Worm (Caenorhabditis elegans) whole organism, L3 larva: ENCODE data around the gene C33A12.19.
A peak's percentile ranks its signal among the peaks of the same experiment; 100 is the strongest.

Experiments used
- R02D3.7 ChIP-seq: fragments of 150-350 bp; optimal IDR thresholded peaks from 2 replicates; lab custom pipeline; 2014; ENCODE audit warnings: missing biosample characterization, missing genetic modification characterization
- aly-2 ChIP-seq: fragments of 150-350 bp; optimal IDR thresholded peaks from 2 replicates; lab custom pipeline; 2014; ENCODE audit warnings: missing biosample characterization, missing genetic modification characterization
- ceh-28 ChIP-seq: fragments of 150-350 bp; optimal IDR thresholded peaks from 2 replicates; lab custom pipeline; 2014; ENCODE audit warnings: missing biosample characterization, missing genetic modification reagents, missing genetic modification characterization
- ceh-82 ChIP-seq: fragments of 150-350 bp; optimal IDR thresholded peaks from 2 replicates; lab custom pipeline; 2014; ENCODE audit warnings: missing biosample characterization, missing genetic modification characterization
- ceh-9 ChIP-seq: sonication (generic microtip); optimal IDR thresholded peaks from 2 replicates; lab custom pipeline; 2018; ENCODE audit warnings: missing biosample characterization, missing genetic modification characterization
- daf-12 ChIP-seq: fragments of 150-350 bp; optimal IDR thresholded peaks from 2 replicates; lab custom pipeline; 2014; ENCODE audit warnings: missing biosample characterization, missing genetic modification reagents, missing genetic modification characterization
- egl-5 ChIP-seq: fragments of 150-350 bp; optimal IDR thresholded peaks from 2 replicates; lab custom pipeline; 2017; ENCODE audit warnings: missing biosample characterization, missing genetic modification reagents, missing genetic modification characterization, inconsistent platforms
- elt-1 ChIP-seq: fragments of 150-350 bp; optimal IDR thresholded peaks from 2 replicates; lab custom pipeline; 2014; ENCODE audit warnings: missing biosample characterization, missing genetic modification characterization
- elt-2 ChIP-seq: sonication (generic microtip); optimal IDR thresholded peaks from 2 replicates; lab custom pipeline; 2016; ENCODE audit warnings: missing genetic modification reagents, mild to moderate bottlenecking, missing genetic modification characterization, missing compliant biosample characterization
- elt-3 ChIP-seq, 3 experiments: fragments of 150-350 bp in 1 of 3; sonication (generic microtip) in 2 of 3; optimal IDR thresholded peaks; 2 replicates in 2 of 3; 4 replicates in 1 of 3; lab custom pipeline; 2014 to 2017; ENCODE audit warnings: missing biosample characterization in 3 of 3, missing genetic modification characterization in 3 of 3
- eor-1 ChIP-seq, 2 experiments: fragments of 150-350 bp; optimal IDR thresholded peaks; 2 replicates each; lab custom pipeline; 2014 to 2018; ENCODE audit warnings: missing biosample characterization in 2 of 2, missing genetic modification characterization in 2 of 2
- fkh-10 ChIP-seq: sonication (generic microtip); optimal IDR thresholded peaks from 2 replicates; lab custom pipeline; 2017; ENCODE audit warnings: missing biosample characterization, missing genetic modification reagents, missing genetic modification characterization
- fkh-2 ChIP-seq: fragments of 150-350 bp; optimal IDR thresholded peaks from 2 replicates; lab custom pipeline; 2014; ENCODE audit warnings: missing biosample characterization, missing genetic modification reagents, missing genetic modification characterization
- lin-39 ChIP-seq: fragments of 150-350 bp; optimal IDR thresholded peaks from 2 replicates; lab custom pipeline; 2018; ENCODE audit warnings: missing biosample characterization, missing genetic modification reagents, missing genetic modification characterization
- lsy-12 ChIP-seq: sonication (generic microtip); optimal IDR thresholded peaks from 2 replicates; lab custom pipeline; 2016; ENCODE audit warnings: mild to moderate bottlenecking, missing genetic modification characterization, missing compliant biosample characterization
- mdl-1 ChIP-seq: fragments of 150-350 bp; optimal IDR thresholded peaks from 2 replicates; lab custom pipeline; 2014; ENCODE audit warnings: missing biosample characterization, missing genetic modification characterization
- nfya-1 ChIP-seq: sonication (generic microtip); optimal IDR thresholded peaks from 2 replicates; lab custom pipeline; 2017; ENCODE audit warnings: missing genetic modification characterization, mild to moderate bottlenecking, missing compliant biosample characterization, antibody characterized with exemption, moderate library complexity; ENCODE audit not compliant: insufficient read depth
- nhr-11 ChIP-seq: fragments of 150-350 bp; optimal IDR thresholded peaks from 2 replicates; lab custom pipeline; 2014; ENCODE audit warnings: missing biosample characterization, missing genetic modification characterization
- nhr-12 ChIP-seq: fragments of 150-350 bp; optimal IDR thresholded peaks from 2 replicates; lab custom pipeline; 2014; ENCODE audit warnings: missing biosample characterization, missing genetic modification characterization
- nhr-23 ChIP-seq: fragments of 150-350 bp; optimal IDR thresholded peaks from 2 replicates; lab custom pipeline; 2014; ENCODE audit warnings: missing biosample characterization, missing genetic modification reagents, missing genetic modification characterization
- nhr-237 ChIP-seq: fragments of 150-350 bp; optimal IDR thresholded peaks from 2 replicates; lab custom pipeline; 2014; ENCODE audit warnings: missing biosample characterization, missing genetic modification characterization
- nhr-25 ChIP-seq: sonication (generic microtip); optimal IDR thresholded peaks from 2 replicates; lab custom pipeline; 2017; ENCODE audit warnings: missing biosample characterization, missing genetic modification characterization
- nhr-28 ChIP-seq: fragments of 150-350 bp; optimal IDR thresholded peaks from 2 replicates; lab custom pipeline; 2014; ENCODE audit warnings: missing biosample characterization, missing genetic modification characterization
- nhr-43 ChIP-seq: sonication (generic microtip); optimal IDR thresholded peaks from 2 replicates; lab custom pipeline; 2016; ENCODE audit warnings: mild to moderate bottlenecking, missing genetic modification characterization, missing compliant biosample characterization; ENCODE audit not compliant: poor library complexity, severe bottlenecking
- nhr-67 ChIP-seq: fragments of 150-350 bp; optimal IDR thresholded peaks from 2 replicates; lab custom pipeline; 2014; ENCODE audit warnings: missing biosample characterization, missing genetic modification characterization
- pha-4 ChIP-seq: fragments of 150-350 bp; optimal IDR thresholded peaks from 2 replicates; lab custom pipeline; 2014; ENCODE audit warnings: missing biosample characterization, missing genetic modification reagents, missing genetic modification characterization
- pqm-1 ChIP-seq: fragments of 150-350 bp; optimal IDR thresholded peaks from 2 replicates; lab custom pipeline; 2017; ENCODE audit warnings: missing biosample characterization, missing genetic modification characterization, inconsistent platforms
- sea-2 ChIP-seq: fragments of 150-350 bp; sonication (generic microtip); optimal IDR thresholded peaks from 4 replicates; lab custom pipeline; 2014; ENCODE audit warnings: missing biosample characterization, missing genetic modification reagents, missing genetic modification characterization
- skn-1 ChIP-seq: fragments of 150-350 bp; optimal IDR thresholded peaks from 2 replicates; lab custom pipeline; 2014; ENCODE audit warnings: missing biosample characterization, missing genetic modification characterization
- snpc-4 ChIP-seq: fragments of 150-350 bp; optimal IDR thresholded peaks from 2 replicates; lab custom pipeline; 2014; ENCODE audit warnings: missing biosample characterization, missing genetic modification characterization
- unc-39 ChIP-seq: sonication (generic microtip); optimal IDR thresholded peaks from 4 replicates; lab custom pipeline; 2017; ENCODE audit warnings: missing biosample characterization, missing genetic modification characterization
- unc-62 ChIP-seq: fragments of 150-350 bp; sonication (generic microtip); optimal IDR thresholded peaks from 4 replicates; lab custom pipeline; 2014; ENCODE audit warnings: missing biosample characterization, missing genetic modification reagents, missing genetic modification characterization
- zag-1 ChIP-seq: fragments of 150-350 bp; optimal IDR thresholded peaks from 2 replicates; lab custom pipeline; 2014; ENCODE audit warnings: missing biosample characterization, missing genetic modification characterization
- ztf-11 ChIP-seq: fragments of 150-350 bp; optimal IDR thresholded peaks from 2 replicates; lab custom pipeline; 2014; ENCODE audit warnings: missing biosample characterization, missing genetic modification characterization
- ztf-4 ChIP-seq: fragments of 150-350 bp; optimal IDR thresholded peaks from 2 replicates; lab custom pipeline; 2014; ENCODE audit warnings: missing biosample characterization, missing genetic modification characterization

The C33A12.19 gene

ce11 chrIV:9535105-9535504, 18.3 kb downstream of the C33A12.19 start (continued):
- TF ChIP-seq nfya-1 (tag; lab: Kevin White, UChicago) (peak; percentile 9), nhr-11 (tag; lab: Kevin White, UChicago) (no peak), lsy-12 (tag; lab: Kevin White, UChicago) (no peak), lin-39 (tag; lab: Kevin White, UChicago) (no peak), ztf-4 (tag; lab: Kevin White, UChicago) (no peak), snpc-4 (tag; lab: Kevin White, UChicago) (no peak), nhr-25 (peak; percentile 66), fkh-2 (tag; lab: Kevin White, UChicago) (no peak), nhr-12 (no peak), ceh-9 (no peak)

- TF ChIP-seq ztf-11 (no peak), nhr-23 (tag; lab: Kevin White, UChicago) (peak; percentile 56), nhr-43 (tag; lab: Kevin White, UChicago) (peak; percentile 20), elt-1 (tag; lab: Kevin White, UChicago) (peak; percentile 44)
Measured at ce11 chrIV:9536124-9536523, 19.3 kb downstream of the C33A12.19 start.

ce11 chrIV:9537500-9537899, 20.7 kb downstream of the C33A12.19 start:
- TF ChIP-seq elt-2 (peak; percentile 79), pqm-1 (tag; lab: Kevin White, UChicago) (peak; percentile 15), lin-39 (tag; lab: Kevin White, UChicago) (no peak)

- peak; percentile 47 for TF ChIP-seq unc-62
- peak; percentile 69 for TF ChIP-seq egl-5
- TF ChIP-seq ceh-28 (tag; lab: Kevin White, UChicago) = no peak
- no peak for TF ChIP-seq sea-2 (GFP tag; lab: Kevin White, UChicago)
- no peak for TF ChIP-seq skn-1 (tag; lab: Kevin White, UChicago)
- TF ChIP-seq pqm-1 (tag; lab: Kevin White, UChicago) = no peak
- peak; percentile 44 for TF ChIP-seq lin-39 (tag; lab: Kevin White, UChicago)
- TF ChIP-seq mdl-1 (tag; lab: Kevin White, UChicago) = no peak
- no peak for TF ChIP-seq zag-1 (tag; lab: Kevin White, UChicago)
- TF ChIP-seq pha-4 (tag; lab: Kevin White, UChicago) = no peak
- peak; percentile 87 for TF ChIP-seq fkh-2 (tag; lab: Kevin White, UChicago)
- TF ChIP-seq ztf-11 = no peak
- no peak for TF ChIP-seq aly-2 (tag; lab: Kevin White, UChicago)
- no peak for TF ChIP-seq nhr-25
- TF ChIP-seq nhr-43 (tag; lab: Kevin White, UChicago) = no peak
- no peak for TF ChIP-seq elt-3 (tag; optimal IDR thresholded peaks at IDR 0.05; lab: Kevin White, UChicago)
- no peak for TF ChIP-seq nhr-237 (tag; lab: Kevin White, UChicago)
- no peak for TF ChIP-seq daf-12 (tag; lab: Kevin White, UChicago)
- TF ChIP-seq nhr-12 = no peak
- TF ChIP-seq fkh-10 (GFP tag; lab: Kevin White, UChicago) = no peak
- no peak for TF ChIP-seq ceh-82 (tag; lab: Kevin White, UChicago)
- no peak for TF ChIP-seq unc-39 (tag; lab: Kevin White, UChicago)
- no peak for TF ChIP-seq elt-2
Measured at ce11 chrIV:9538214-9538613, 21.4 kb downstream of the C33A12.19 start.

ce11 chrIV:9540342-9540856, 23.6 kb downstream of the C33A12.19 start, which contains the start of gene fbl-1:
fbl-1 (plus strand) TSS chrIV:9540806.
- no peak for TF ChIP-seq nhr-25
- TF ChIP-seq pha-4 (tag; lab: Kevin White, UChicago) = no peak
- no peak for TF ChIP-seq nhr-67
- no peak for TF ChIP-seq daf-12 (tag; lab: Kevin White, UChicago)
- no peak for TF ChIP-seq zag-1 (tag; lab: Kevin White, UChicago)
- no peak for TF ChIP-seq ceh-82 (tag; lab: Kevin White, UChicago)
- no peak for TF ChIP-seq ztf-4 (tag; lab: Kevin White, UChicago)
- no peak for TF ChIP-seq nhr-28 (tag; lab: Kevin White, UChicago)
- TF ChIP-seq elt-2 = peak; percentile 90
- TF ChIP-seq fkh-2 (tag; lab: Kevin White, UChicago) = no peak
- TF ChIP-seq pqm-1 (tag; lab: Kevin White, UChicago) = peak; percentile 84
- no peak for TF ChIP-seq eor-1 (tag; optimal IDR thresholded peaks at IDR 0.05; lab: Kevin White, UChicago)
- TF ChIP-seq R02D3.7 (tag; lab: Kevin White, UChicago) = no peak
- TF ChIP-seq snpc-4 (tag; lab: Kevin White, UChicago) = no peak
- TF ChIP-seq unc-62 = no peak
- TF ChIP-seq, all 47 proteins: peak for 2
